Worm (Caenorhabditis elegans) whole organism, L1 larva: ENCODE data around the gene F09E5.16.

ENCODE experiments used
- C16A3.4 ChIP-seq: fragments of 150-350 bp; optimal IDR thresholded peaks from 2 replicates; lab custom pipeline; 2014; ENCODE audit warnings: missing biosample characterization, missing genetic modification characterization
- C34B4.2 ChIP-seq: sonication (generic microtip); optimal IDR thresholded peaks from 2 replicates; lab custom pipeline; 2017; ENCODE audit warnings: mild to moderate bottlenecking, missing genetic modification characterization, missing compliant biosample characterization
- aly-2 ChIP-seq: fragments of 150-350 bp; optimal IDR thresholded peaks from 2 replicates; lab custom pipeline; 2014; ENCODE audit warnings: missing biosample characterization, missing genetic modification characterization
- ama-1 ChIP-seq: fragments of 150-350 bp; optimal IDR thresholded peaks from 2 replicates; lab custom pipeline; 2014
- ceh-63 ChIP-seq: fragments of 200-800 bp; sonication (Bioruptor generic); optimal IDR thresholded peaks from 2 replicates; lab custom pipeline; 2018; ENCODE audit warnings: mild to moderate bottlenecking, missing genetic modification characterization, missing compliant biosample characterization
- ceh-88 ChIP-seq: fragments of 200-800 bp; sonication (Bioruptor generic); IDR thresholded peaks from 2 replicates; pipeline ENCODE4 v1.3.6; 2022; ENCODE audit warnings: missing genetic modification characterization, missing compliant biosample characterization
- ceh-90 ChIP-seq: sonication (generic microtip); optimal IDR thresholded peaks from 2 replicates; lab custom pipeline; 2016; ENCODE audit warnings: missing genetic modification characterization, missing compliant biosample characterization
- ces-1 ChIP-seq: fragments of 150-350 bp; optimal IDR thresholded peaks from 2 replicates; lab custom pipeline; 2014; ENCODE audit warnings: missing biosample characterization, missing genetic modification reagents, missing genetic modification characterization
- dpl-1 ChIP-seq, 3 experiments: fragments of 150-350 bp in 2 of 3; sonication (generic microtip) in 1 of 3; optimal IDR thresholded peaks; 2 replicates each; lab custom pipeline; 2014 to 2017; ENCODE audit warnings: missing biosample characterization in 3 of 3, missing genetic modification characterization in 3 of 3, missing genetic modification reagents in 3 of 3
- efl-3 ChIP-seq: fragments of 200-800 bp; sonication (Bioruptor generic); optimal IDR thresholded peaks from 2 replicates; lab custom pipeline; 2018; ENCODE audit warnings: mild to moderate bottlenecking, missing genetic modification characterization, missing compliant biosample characterization
- egl-13 ChIP-seq: sonication (generic microtip); optimal IDR thresholded peaks from 2 replicates; lab custom pipeline; 2016; ENCODE audit warnings: missing genotype, missing genetic modification reagents, missing genetic modification characterization, missing compliant biosample characterization
- egl-27 ChIP-seq, 2 experiments: fragments of 150-350 bp in 1 of 2; sonication (generic microtip); optimal IDR thresholded peaks; 3 replicates each; lab custom pipeline; 2017 to 2018; ENCODE audit warnings: missing biosample characterization in 2 of 2, missing genetic modification characterization in 2 of 2, missing genetic modification reagents in 2 of 2
- elt-3 ChIP-seq, 6 experiments: fragments of 150-350 bp in 1 of 6; sonication (generic microtip); optimal IDR thresholded peaks; 2 replicates each; lab custom pipeline; 2017 to 2018; ENCODE audit warnings: missing biosample characterization in 6 of 6, missing genetic modification characterization in 6 of 6, inconsistent platforms in 1 of 6
- ets-5 ChIP-seq: fragments of 200-800 bp; sonication (Bioruptor generic); IDR thresholded peaks from 2 replicates; pipeline ENCODE4 v1.3.6; 2022; ENCODE audit warnings: missing genetic modification characterization, missing compliant biosample characterization
- fkh-4 ChIP-seq: sonication (generic microtip); optimal IDR thresholded peaks from 2 replicates; lab custom pipeline; 2016; ENCODE audit warnings: missing compliant biosample characterization, missing genetic modification characterization, borderline replicate concordance
- fkh-8 ChIP-seq: sonication (generic microtip); optimal IDR thresholded peaks from 2 replicates; lab custom pipeline; 2016; ENCODE audit warnings: mild to moderate bottlenecking, missing genetic modification characterization, missing compliant biosample characterization
- hlh-17 ChIP-seq: fragments of 200-800 bp; sonication (Bioruptor generic); optimal IDR thresholded peaks from 2 replicates; lab custom pipeline; 2018; ENCODE audit warnings: missing genetic modification characterization, mild to moderate bottlenecking, missing compliant biosample characterization, moderate library complexity, borderline replicate concordance
- hlh-4 ChIP-seq: sonication (generic microtip); optimal IDR thresholded peaks from 2 replicates; lab custom pipeline; 2016; ENCODE audit warnings: mild to moderate bottlenecking, missing genetic modification characterization, missing compliant biosample characterization
- irx-1 ChIP-seq: sonication (generic microtip); optimal IDR thresholded peaks from 2 replicates; lab custom pipeline; 2016; ENCODE audit warnings: missing genetic modification characterization, missing compliant biosample characterization
- isw-1 ChIP-seq: fragments of 200-800 bp; sonication (Bioruptor generic); IDR thresholded peaks from 2 replicates; pipeline ENCODE4 v1.3.6; 2022; ENCODE audit warnings: missing genetic modification characterization, missing compliant biosample characterization
- jun-1 ChIP-seq: fragments of 150-350 bp; optimal IDR thresholded peaks from 2 replicates; lab custom pipeline; 2014; ENCODE audit warnings: missing biosample characterization, missing genetic modification reagents, missing genetic modification characterization
- lin-13 ChIP-seq: fragments of 150-350 bp; optimal IDR thresholded peaks from 2 replicates; lab custom pipeline; 2014; ENCODE audit warnings: missing biosample characterization, missing genetic modification reagents, missing genetic modification characterization
- lin-14 ChIP-seq: fragments of 200-800 bp; sonication (Bioruptor generic); optimal IDR thresholded peaks from 2 replicates; lab custom pipeline; 2018; ENCODE audit warnings: mild to moderate bottlenecking, missing genetic modification characterization, moderate library complexity, missing compliant biosample characterization
- lin-15B ChIP-seq: fragments of 150-350 bp; sonication (generic microtip); optimal IDR thresholded peaks from 3 replicates; lab custom pipeline; 2014; ENCODE audit warnings: missing biosample characterization, missing genetic modification characterization
- lsy-2 ChIP-seq, 2 experiments: fragments of 150-350 bp; optimal IDR thresholded peaks; 2 replicates each; lab custom pipeline; 2014; ENCODE audit warnings: missing biosample characterization in 2 of 2, missing genetic modification characterization in 2 of 2
- mab-9 ChIP-seq: fragments of 200-800 bp; sonication (Bioruptor generic); IDR thresholded peaks from 2 replicates; pipeline ENCODE4 v1.3.6; 2022; ENCODE audit warnings: missing genetic modification reagents, missing genetic modification characterization, missing compliant biosample characterization
- mdl-1 ChIP-seq, 2 experiments: fragments of 150-350 bp; optimal IDR thresholded peaks; 2 replicates each; lab custom pipeline; 2014 to 2017; ENCODE audit warnings: missing biosample characterization in 2 of 2, missing genetic modification characterization in 2 of 2, inconsistent platforms in 1 of 2
- mef-2 ChIP-seq: fragments of 150-350 bp; optimal IDR thresholded peaks from 2 replicates; lab custom pipeline; 2014; ENCODE audit warnings: missing biosample characterization, missing genetic modification characterization
- mep-1 ChIP-seq: fragments of 150-350 bp; optimal IDR thresholded peaks from 2 replicates; lab custom pipeline; 2014; ENCODE audit warnings: missing biosample characterization, missing genetic modification characterization
- nhr-11 ChIP-seq: fragments of 150-350 bp; optimal IDR thresholded peaks from 2 replicates; lab custom pipeline; 2014; ENCODE audit warnings: missing biosample characterization, missing genetic modification characterization
- nhr-20 ChIP-seq: sonication (generic microtip); optimal IDR thresholded peaks from 2 replicates; lab custom pipeline; 2016; ENCODE audit warnings: mild to moderate bottlenecking, missing genetic modification characterization, missing compliant biosample characterization
- nhr-237 ChIP-seq: fragments of 150-350 bp; optimal IDR thresholded peaks from 2 replicates; lab custom pipeline; 2014; ENCODE audit warnings: missing biosample characterization, missing genetic modification characterization
- nhr-47 ChIP-seq: sonication (generic microtip); optimal IDR thresholded peaks from 2 replicates; lab custom pipeline; 2016; ENCODE audit warnings: mild to moderate bottlenecking, missing genetic modification characterization, moderate library complexity, missing compliant biosample characterization
- nhr-71 ChIP-seq: sonication (generic microtip); optimal IDR thresholded peaks from 2 replicates; lab custom pipeline; 2016; ENCODE audit warnings: mild to moderate bottlenecking, missing genetic modification characterization, moderate library complexity, missing compliant biosample characterization
- nhr-76 ChIP-seq: sonication (generic microtip); optimal IDR thresholded peaks from 2 replicates; lab custom pipeline; 2017; ENCODE audit warnings: missing biosample characterization, missing genetic modification characterization
- nhr-84 ChIP-seq: sonication (generic microtip); optimal IDR thresholded peaks from 2 replicates; lab custom pipeline; 2017; ENCODE audit warnings: missing biosample characterization, missing genetic modification characterization
- nhr-85 ChIP-seq: sonication (generic microtip); peaks from one replicate; lab custom pipeline; 2016; ENCODE audit warnings: missing genetic modification characterization, inconsistent platforms, missing compliant biosample characterization
- pqm-1 ChIP-seq: sonication (generic microtip); optimal IDR thresholded peaks from 3 replicates; lab custom pipeline; 2017; ENCODE audit warnings: missing biosample characterization, missing genetic modification characterization
- rnt-1 ChIP-seq: sonication (generic microtip); optimal IDR thresholded peaks from 2 replicates; lab custom pipeline; 2016; ENCODE audit warnings: mild to moderate bottlenecking, missing genetic modification characterization, moderate library complexity, missing compliant biosample characterization
- skn-1 ChIP-seq: fragments of 150-350 bp; optimal IDR thresholded peaks from 2 replicates; lab custom pipeline; 2014; ENCODE audit warnings: missing biosample characterization, missing genetic modification characterization
- snpc-4 ChIP-seq: fragments of 150-350 bp; optimal IDR thresholded peaks from 2 replicates; lab custom pipeline; 2014; ENCODE audit warnings: missing biosample characterization, missing genetic modification characterization
- sox-4 ChIP-seq: sonication (generic microtip); optimal IDR thresholded peaks from 2 replicates; lab custom pipeline; 2016; ENCODE audit warnings: missing genetic modification characterization, missing compliant biosample characterization
- sptf-1 ChIP-seq: fragments of 150-350 bp; optimal IDR thresholded peaks from 2 replicates; lab custom pipeline; 2014; ENCODE audit warnings: missing biosample characterization, missing genetic modification characterization
- swsn-7 ChIP-seq: sonication (generic microtip); optimal IDR thresholded peaks from 2 replicates; lab custom pipeline; 2016; ENCODE audit warnings: missing genetic modification characterization, missing compliant biosample characterization
- tbx-2 ChIP-seq: sonication (generic microtip); optimal IDR thresholded peaks from 2 replicates; lab custom pipeline; 2016; ENCODE audit warnings: missing genetic modification characterization, missing compliant biosample characterization
- tlp-1 ChIP-seq: fragments of 150-350 bp; optimal IDR thresholded peaks from 2 replicates; lab custom pipeline; 2014; ENCODE audit warnings: missing biosample characterization, missing genetic modification characterization
- unc-30 ChIP-seq: sonication (generic microtip); optimal IDR thresholded peaks from 2 replicates; lab custom pipeline; 2017; ENCODE audit warnings: missing biosample characterization, missing genetic modification characterization
- unc-62 ChIP-seq: fragments of 150-350 bp; optimal IDR thresholded peaks from 2 replicates; lab custom pipeline; 2014; ENCODE audit warnings: missing biosample characterization, missing genetic modification reagents, missing genetic modification characterization
- unc-86 ChIP-seq: sonication (generic microtip); optimal IDR thresholded peaks from 2 replicates; lab custom pipeline; 2016; ENCODE audit warnings: missing genetic modification characterization, missing compliant biosample characterization
- vab-15 ChIP-seq: sonication (generic microtip); optimal IDR thresholded peaks from 2 replicates; lab custom pipeline; 2017; ENCODE audit warnings: missing genotype, mild to moderate bottlenecking, missing genetic modification characterization, missing compliant biosample characterization
- zag-1 ChIP-seq: fragments of 150-350 bp; optimal IDR thresholded peaks from 2 replicates; lab custom pipeline; 2014; ENCODE audit warnings: missing biosample characterization, missing genetic modification characterization
- ztf-11 ChIP-seq, 2 experiments: sonication (generic microtip); optimal IDR thresholded peaks; 2 replicates each; lab custom pipeline; 2016 to 2017; ENCODE audit warnings: missing genetic modification characterization in 2 of 2, missing biosample characterization in 1 of 2, missing compliant biosample characterization in 1 of 2

The F09E5.16 gene

DNA sequence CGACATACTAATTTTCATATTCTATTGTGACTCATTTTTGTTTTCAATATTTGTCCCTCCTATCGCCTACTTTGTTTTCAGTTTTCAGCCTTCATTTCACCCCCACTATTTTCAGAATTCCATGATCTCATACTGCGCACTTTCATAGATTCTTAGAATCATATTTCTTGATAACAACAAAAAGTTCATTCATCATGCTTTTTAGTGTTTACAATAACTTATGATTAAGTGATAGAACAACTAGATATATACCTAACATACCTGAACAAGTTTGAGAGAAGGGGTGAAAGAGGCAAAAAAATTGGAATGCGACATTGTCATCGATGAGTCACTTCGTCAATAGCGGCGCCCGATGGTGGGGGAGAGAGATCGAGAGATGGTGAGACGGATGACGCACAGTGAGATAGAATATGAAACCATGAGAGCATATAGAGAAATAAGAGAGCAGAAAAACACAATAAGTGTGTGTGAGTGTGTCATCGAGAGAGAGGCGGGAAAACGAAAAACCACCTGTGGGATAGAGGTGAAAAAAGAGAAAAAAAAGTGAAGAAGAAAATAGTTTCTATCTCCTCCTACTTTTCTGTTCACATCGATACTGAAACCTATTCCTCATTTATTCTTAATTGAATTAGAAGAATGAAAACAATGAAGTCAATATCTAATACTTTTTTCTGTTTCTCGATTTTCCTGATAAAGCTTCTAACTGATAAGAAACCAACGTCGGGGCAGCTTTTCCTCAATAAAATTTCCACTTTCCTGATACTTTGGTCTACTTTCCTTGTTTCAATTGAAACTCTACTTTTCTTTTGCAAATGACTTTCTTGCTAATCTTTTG is 28.7 kb downstream of the F09E5.16 start (continued):
- TF ChIP-seq hlh-4 (tag; lab: Kevin White, UChicago) (no peak), egl-13 (peak; percentile 11), mef-2 (tag; lab: Kevin White, UChicago) (no peak), hlh-17 (no peak), irx-1 (tag; lab: Kevin White, UChicago) (peak; percentile 58), ets-5 (no peak), ceh-63 (no peak), ama-1 (lab: Kevin White, UChicago) (peak; percentile 48), ceh-90 (tag; lab: Kevin White, UChicago) (peak; percentile 2), egl-27 (tag; optimal IDR thresholded peaks at IDR 0.05; lab: Kevin White, UChicago) (no peak), mab-9 (GFP tag; lab: Robert Waterston, UW) (no peak), nhr-11 (tag; lab: Kevin White, UChicago) (peak; percentile 21), ces-1 (GFP tag; lab: Kevin White, UChicago) (no peak), jun-1 (tag; lab: Kevin White, UChicago) (peak; percentile 98), nhr-84 (tag; lab: Kevin White, UChicago) (no peak), lsy-2 (tag; optimal IDR thresholded peaks at IDR 0.05; lab: Kevin White, UChicago) (peak; percentile 55 to 79), sptf-1 (tag; lab: Kevin White, UChicago) (no peak), nhr-71 (tag; lab: Kevin White, UChicago) (peak; percentile 87), tbx-2 (peak; percentile 70), sox-4 (tag; lab: Kevin White, UChicago) (no peak), nhr-237 (peak; percentile 10), rnt-1 (tag; lab: Kevin White, UChicago) (peak; percentile 72), snpc-4 (no peak), fkh-8 (peak; percentile 81), nhr-20 (tag; lab: Kevin White, UChicago) (peak; percentile 85), dpl-1 (GFP tag; optimal IDR thresholded peaks at IDR 0.05; lab: Kevin White, UChicago) (peak; percentile 25 to 58 (median 53)), zag-1 (tag; lab: Kevin White, UChicago) (peak; percentile 9), lin-14 (GFP tag; lab: Kevin White, UChicago) (peak; percentile 92), lin-13 (GFP tag; lab: Kevin White, UChicago) (no peak), vab-15 (tag; lab: Kevin White, UChicago) (no peak), nhr-85 (tag; lab: Kevin White, UChicago) (peak; percentile 94), lin-15B (tag; lab: Kevin White, UChicago) (no peak), skn-1 (tag; lab: Kevin White, UChicago) (peak; percentile 69), unc-30 (tag; lab: Kevin White, UChicago) (no peak), tlp-1 (tag; lab: Kevin White, UChicago) (no peak), elt-3 (tag; optimal IDR thresholded peaks at IDR 0.05; lab: Kevin White, UChicago) (peak in 2 of 6 experiments; percentile 12 to 55), efl-3 (no peak), C34B4.2 (tag; lab: Kevin White, UChicago) (no peak), fkh-4 (tag; lab: Kevin White, UChicago) (no peak), aly-2 (no peak)

ce11 chrII:5336035-5336376 is 29.5 kb downstream of the F09E5.16 start:
- TF ChIP-seq unc-30 (tag; lab: Kevin White, UChicago) (no peak), ceh-88 (GFP tag; lab: Robert Waterston, UW) (peak; percentile 44; the same call in 1 of the 2 replicates), jun-1 (tag; lab: Kevin White, UChicago) (no peak), nhr-71 (tag; lab: Kevin White, UChicago) (peak; percentile 51), nhr-76 (tag; lab: Kevin White, UChicago) (no peak), unc-86 (peak; percentile 70), unc-62 (GFP tag; lab: Kevin White, UChicago) (no peak), nhr-20 (tag; lab: Kevin White, UChicago) (no peak), C16A3.4 (peak; percentile 6), lsy-2 (tag; optimal IDR thresholded peaks at IDR 0.05; lab: Kevin White, UChicago) (peak; percentile 34 to 52), pqm-1 (tag; lab: Kevin White, UChicago) (no peak), sptf-1 (tag; lab: Kevin White, UChicago) (no peak), swsn-7 (tag; lab: Kevin White, UChicago) (peak; percentile 44), isw-1 (peak; percentile 28), sox-4 (tag; lab: Kevin White, UChicago) (no peak), mdl-1 (tag; optimal IDR thresholded peaks at IDR 0.05; lab: Kevin White, UChicago) (no peak), lin-14 (GFP tag; lab: Kevin White, UChicago) (peak; percentile 91), ztf-11 (tag; optimal IDR thresholded peaks at IDR 0.05; lab: Kevin White, UChicago) (no peak), mep-1 (peak; percentile 31), ceh-90 (tag; lab: Kevin White, UChicago) (no peak), efl-3 (no peak), nhr-47 (tag; lab: Kevin White, UChicago) (no peak)
